Worm (Caenorhabditis elegans) whole organism, L4 larva: ENCODE results near the gene ugt-19.

Experiments used
- F26F4.8 ChIP-seq: fragments of 200-800 bp; sonication (Bioruptor generic); conservative IDR thresholded peaks from 2 replicates; pipeline ENCODE4 v1.3.6; 2022; ENCODE audit warnings: missing genetic modification characterization, missing compliant biosample characterization
- F49E8.2 ChIP-seq: sonication (generic microtip); optimal IDR thresholded peaks from 2 replicates; lab custom pipeline; 2016; ENCODE audit warnings: missing compliant biosample characterization, mild to moderate bottlenecking, missing genetic modification characterization, borderline replicate concordance
- T20F7.1 ChIP-seq: fragments of 200-800 bp; sonication (Bioruptor generic); optimal IDR thresholded peaks from 2 replicates; lab custom pipeline; 2018; ENCODE audit warnings: mild to moderate bottlenecking, missing genetic modification characterization, missing compliant biosample characterization
- T26A8.4 ChIP-seq: fragments of 200-800 bp; sonication (Bioruptor generic); IDR thresholded peaks from 2 replicates; pipeline ENCODE4 v1.3.6; 2022; ENCODE audit warnings: missing genetic modification characterization, missing compliant biosample characterization
- Y75B8A.6 ChIP-seq: fragments of 200-800 bp; sonication (Bioruptor generic); IDR thresholded peaks from 2 replicates; pipeline ENCODE4 v1.3.6; 2022; ENCODE audit warnings: missing genetic modification reagents, missing genetic modification characterization, missing compliant biosample characterization
- aha-1 ChIP-seq: fragments of 150-350 bp; peaks from one replicate; lab custom pipeline; 2014; ENCODE audit warnings: missing biosample characterization, missing genetic modification characterization
- ceh-20 ChIP-seq: fragments of 200-800 bp; sonication (Bioruptor generic); IDR thresholded peaks from 2 replicates; pipeline ENCODE4 v1.3.6; 2022; ENCODE audit warnings: missing genetic modification reagents, missing genetic modification characterization, missing compliant biosample characterization
- ceh-28 ChIP-seq: fragments of 150-350 bp; optimal IDR thresholded peaks from 2 replicates; lab custom pipeline; 2014; ENCODE audit warnings: missing biosample characterization, missing genetic modification reagents, missing genetic modification characterization
- ceh-44 ChIP-seq: fragments of 200-800 bp; sonication (Bioruptor generic); IDR thresholded peaks from 2 replicates; pipeline ENCODE4 v1.3.6; 2022; ENCODE audit warnings: missing genetic modification reagents, missing genetic modification characterization, missing compliant biosample characterization
- ces-1 ChIP-seq: fragments of 150-350 bp; sonication (generic microtip); optimal IDR thresholded peaks from 4 replicates; lab custom pipeline; 2014; ENCODE audit warnings: missing biosample characterization, missing genetic modification reagents, missing genetic modification characterization
- daf-12 ChIP-seq: fragments of 150-350 bp; optimal IDR thresholded peaks from 2 replicates; lab custom pipeline; 2014; ENCODE audit warnings: missing biosample characterization, missing genetic modification reagents, missing genetic modification characterization
- daf-8 ChIP-seq: fragments of 200-800 bp; sonication (Bioruptor generic); IDR thresholded peaks from 2 replicates; pipeline ENCODE4 v1.3.6; 2022; ENCODE audit warnings: missing genetic modification characterization, missing compliant biosample characterization
- dmd-8 ChIP-seq: fragments of 200-800 bp; sonication (Bioruptor generic); IDR thresholded peaks from 2 replicates; pipeline ENCODE4 v1.3.6; 2022; ENCODE audit warnings: missing genetic modification characterization, missing compliant biosample characterization
- dve-1 ChIP-seq: sonication (generic microtip); optimal IDR thresholded peaks from 2 replicates; lab custom pipeline; 2017; ENCODE audit warnings: antibody characterized with exemption, mild to moderate bottlenecking, missing genetic modification characterization, missing compliant biosample characterization; ENCODE audit not compliant: insufficient read depth
- egl-27 ChIP-seq: sonication (generic microtip); optimal IDR thresholded peaks from 3 replicates; lab custom pipeline; 2017; ENCODE audit warnings: missing biosample characterization, missing genetic modification reagents, missing genetic modification characterization
- egl-43 ChIP-seq: fragments of 200-800 bp; sonication (Bioruptor generic); IDR thresholded peaks from 2 replicates; pipeline ENCODE4 v1.3.6; 2022; ENCODE audit warnings: missing genetic modification reagents, missing genetic modification characterization, missing compliant biosample characterization
- fkh-10 ChIP-seq: fragments of 150-350 bp; optimal IDR thresholded peaks from 2 replicates; lab custom pipeline; 2014; ENCODE audit warnings: missing biosample characterization, missing genetic modification reagents, missing genetic modification characterization
- hmg-1.1 ChIP-seq: fragments of 200-800 bp; sonication (Bioruptor generic); IDR thresholded peaks from 2 replicates; pipeline ENCODE4 v1.3.6; 2022; ENCODE audit warnings: missing genetic modification reagents, missing genetic modification characterization, missing compliant biosample characterization
- lin-39 ChIP-seq: fragments of 150-350 bp; optimal IDR thresholded peaks from 2 replicates; lab custom pipeline; 2014; ENCODE audit warnings: missing biosample characterization, missing genetic modification reagents, missing genetic modification characterization
- lsy-2 ChIP-seq, 2 experiments: fragments of 150-350 bp in 1 of 2; sonication (generic microtip) in 1 of 2; optimal IDR thresholded peaks; 2 replicates each; lab custom pipeline; 2014 to 2017; ENCODE audit warnings: missing biosample characterization in 2 of 2, missing genetic modification characterization in 2 of 2
- madf-5 ChIP-seq, 2 experiments: fragments of 200-800 bp; sonication (Bioruptor generic); IDR thresholded peaks; 2 replicates each; pipeline ENCODE4 v1.3.6; 2022; ENCODE audit warnings: missing compliant biosample characterization in 2 of 2, missing genetic modification characterization in 2 of 2
- mdl-1 ChIP-seq, 2 experiments: fragments of 150-350 bp in 1 of 2; sonication (generic microtip) in 1 of 2; optimal IDR thresholded peaks; 2 replicates each; lab custom pipeline; 2014 to 2017; ENCODE audit warnings: missing biosample characterization in 2 of 2, missing genetic modification characterization in 2 of 2
- nhr-10 ChIP-seq: fragments of 150-350 bp; optimal IDR thresholded peaks from 2 replicates; lab custom pipeline; 2014; ENCODE audit warnings: missing biosample characterization, missing genetic modification characterization
- nhr-25 ChIP-seq: sonication (generic microtip); optimal IDR thresholded peaks from 2 replicates; lab custom pipeline; 2017; ENCODE audit warnings: missing genetic modification characterization, mild to moderate bottlenecking, missing compliant biosample characterization, antibody characterized with exemption, moderate library complexity, borderline replicate concordance; ENCODE audit not compliant: insufficient read depth
- nhr-41 ChIP-seq: fragments of 200-800 bp; sonication (Bioruptor generic); IDR thresholded peaks from 2 replicates; pipeline ENCODE4 v1.3.6; 2022; ENCODE audit warnings: missing genetic modification reagents, missing genetic modification characterization, missing compliant biosample characterization
- nhr-77 ChIP-seq: fragments of 150-350 bp; optimal IDR thresholded peaks from 2 replicates; lab custom pipeline; 2014; ENCODE audit warnings: missing biosample characterization, missing genetic modification characterization
- php-3 ChIP-seq: fragments of 200-800 bp; sonication (Bioruptor generic); IDR thresholded peaks from 2 replicates; pipeline ENCODE4 v1.3.6; 2022; ENCODE audit warnings: missing genetic modification reagents, missing genetic modification characterization, missing compliant biosample characterization
- sdz-12 ChIP-seq: fragments of 200-800 bp; sonication (Bioruptor generic); optimal IDR thresholded peaks from 2 replicates; lab custom pipeline; 2018; ENCODE audit warnings: mild to moderate bottlenecking, missing genetic modification characterization, missing compliant biosample characterization
- spr-3 ChIP-seq: fragments of 200-800 bp; sonication (Bioruptor generic); optimal IDR thresholded peaks from 2 replicates; lab custom pipeline; 2018; ENCODE audit warnings: mild to moderate bottlenecking, missing genetic modification characterization, missing compliant biosample characterization
- tra-1 ChIP-seq: fragments of 200-800 bp; sonication (Bioruptor generic); IDR thresholded peaks from 2 replicates; pipeline ENCODE4 v1.3.6; 2022; ENCODE audit warnings: missing genetic modification reagents, missing genetic modification characterization, missing compliant biosample characterization
- unc-62 ChIP-seq, 3 experiments: fragments of 150-350 bp in 1 of 3; sonication (generic microtip); optimal IDR thresholded peaks in 2 of 3; peaks in 1 of 3; 1 replicate in 1 of 3; 2 replicates in 2 of 3; lab custom pipeline; 2014 to 2017; ENCODE audit warnings: missing biosample characterization in 3 of 3, missing genetic modification characterization in 3 of 3, missing genetic modification reagents in 3 of 3, missing genotype in 1 of 3
- zag-1 ChIP-seq: fragments of 150-350 bp; optimal IDR thresholded peaks from 2 replicates; lab custom pipeline; 2014; ENCODE audit warnings: missing biosample characterization, missing genetic modification characterization
- ztf-11 ChIP-seq: fragments of 150-350 bp; optimal IDR thresholded peaks from 2 replicates; lab custom pipeline; 2014; ENCODE audit warnings: missing biosample characterization, missing genetic modification characterization

The ugt-19 gene

ce11 chrIV:6076128-6076527, 3.6 kb downstream of the ugt-19 start, which contains the start of gene cpg-20:
TSS of gene cpg-20 (minus strand) at chrIV:6076228.
- no peak for TF ChIP-seq ceh-28 (tag; lab: Kevin White, UChicago)
- TF ChIP-seq T26A8.4: no peak
- TF ChIP-seq egl-27 (tag; lab: Kevin White, UChicago): no peak
- TF ChIP-seq hmg-1.1 (GFP tag; lab: Robert Waterston, UW): no peak

- no peak for TF ChIP-seq zag-1 (tag; lab: Kevin White, UChicago)
- no peak for TF ChIP-seq nhr-77
- TF ChIP-seq daf-12: no peak
- TF ChIP-seq spr-3 (GFP tag; lab: Kevin White, UChicago): no peak
- no peak for TF ChIP-seq nhr-10 (tag; lab: Kevin White, UChicago)
- no peak for TF ChIP-seq nhr-25 (tag; lab: Kevin White, UChicago)
- TF ChIP-seq dmd-8: no peak
- TF ChIP-seq daf-8 (GFP tag; lab: Robert Waterston, UW): no peak
- TF ChIP-seq nhr-41: no peak
- no peak for TF ChIP-seq madf-5 (GFP tag; IDR thresholded peaks at IDR 0.05; lab: Robert Waterston, UW)
These were observed 8.7 kb downstream of the ugt-19 start for ce11 chrIV:6071026-6071425.

ce11 chrIV:6065186-6065585, 14.6 kb downstream of the ugt-19 start:
- peak; percentile 75 for TF ChIP-seq fkh-10 (GFP tag; lab: Kevin White, UChicago)
- TF ChIP-seq egl-43 (GFP tag; lab: Robert Waterston, UW): no peak
- TF ChIP-seq ces-1 (GFP tag; lab: Kevin White, UChicago): peak; percentile 31

ce11 chrIV:6064657-6065056, 15.1 kb downstream of the ugt-19 start:
- TF ChIP-seq daf-8 (GFP tag; lab: Robert Waterston, UW) (no peak), F49E8.2 (tag; lab: Kevin White, UChicago) (no peak), aha-1 (tag; lab: Kevin White, UChicago) (no peak), T26A8.4 (no peak), dve-1 (tag; lab: Kevin White, UChicago) (no peak), lin-39 (tag; lab: Kevin White, UChicago) (no peak), tra-1 (no peak), ceh-20 (GFP tag; lab: Robert Waterston, UW) (peak; percentile 62; the same call in 1 of the 2 replicates), ztf-11 (tag; lab: Kevin White, UChicago) (no peak), sdz-12 (GFP tag; lab: Kevin White, UChicago) (no peak), F26F4.8 (GFP tag; lab: Robert Waterston, UW) (no peak), Y75B8A.6 (no peak), mdl-1 (tag; optimal IDR thresholded peaks at IDR 0.05; lab: Kevin White, UChicago) (no peak), lsy-2 (tag; optimal IDR thresholded peaks at IDR 0.05; lab: Kevin White, UChicago) (peak in 1 of 2 experiments; percentile 54), ceh-44 (GFP tag; lab: Robert Waterston, UW) (no peak), php-3 (GFP tag; lab: Robert Waterston, UW) (no peak), T20F7.1 (GFP tag; lab: Kevin White, UChicago) (no peak)

- TF ChIP-seq T26A8.4 (no peak), unc-62 (GFP tag; optimal IDR thresholded peaks at IDR 0.05 in 1 of 2; lab: Kevin White, UChicago) (peak in 1 of 2 experiments; percentile 94), unc-62 (tag; optimal IDR thresholded peaks at IDR 0.05; lab: Kevin White, UChicago) (no peak)
These were observed 17.7 kb downstream of the ugt-19 start for ce11 chrIV:6062078-6062477.
